Fruit fly (Drosophila melanogaster): Measurements from ENCODE around the gene Tengl1.
A peak's percentile ranks its signal among the peaks of the same experiment; 100 is the strongest.

Gene Tengl1

dm6 chr2L:2196590-2197474, 43.6 kb downstream of the Tengl1 start:
- TF ChIP-seq ovo (GFP tag; optimal IDR thresholded peaks at IDR 0.05) (peak; percentile 94), cnc (optimal IDR thresholded peaks at IDR 0.05) (peak; percentile 28 to 68), cic (GFP tag; optimal IDR thresholded peaks at IDR 0.05) (peak; percentile 99), tj (GFP tag; optimal IDR thresholded peaks at IDR 0.05) (peak; percentile 98), CG12768 (GFP tag; optimal IDR thresholded peaks at IDR 0.05) (peak; percentile 74), Crg-1 (GFP tag; optimal IDR thresholded peaks at IDR 0.05) (peak; percentile 44), pad (GFP tag; optimal IDR thresholded peaks at IDR 0.05) (peak; percentile 97), CG14711 (tag; optimal IDR thresholded peaks at IDR 0.05) (peak; percentile 32), bab1 (GFP tag; optimal IDR thresholded peaks at IDR 0.05) (peak; percentile 37), CG11617 (GFP tag; optimal IDR thresholded peaks at IDR 0.05) (peak; percentile 53), CG5204 (GFP tag; optimal IDR thresholded peaks at IDR 0.05) (peak; percentile 35), CG1620 (GFP tag; optimal IDR thresholded peaks at IDR 0.05) (peak; percentile 17), kay (GFP tag; ENCODE audit: borderline replicate concordance) (peak; percentile 67), CG7101 (tag; optimal IDR thresholded peaks at IDR 0.05) (peak; percentile 44), CG33017 (tag; optimal IDR thresholded peaks at IDR 0.05) (peak; percentile 45), Mnt (GFP tag; optimal IDR thresholded peaks at IDR 0.05) (peak; percentile 99), toe (GFP tag; optimal IDR thresholded peaks at IDR 0.05) (peak; percentile 44), Clk (GFP tag; optimal IDR thresholded peaks at IDR 0.05) (no peak), Hr96 (GFP tag; optimal IDR thresholded peaks at IDR 0.05) (peak; percentile 49), CG7045 (GFP tag; optimal IDR thresholded peaks at IDR 0.05) (no peak)

DNA sequence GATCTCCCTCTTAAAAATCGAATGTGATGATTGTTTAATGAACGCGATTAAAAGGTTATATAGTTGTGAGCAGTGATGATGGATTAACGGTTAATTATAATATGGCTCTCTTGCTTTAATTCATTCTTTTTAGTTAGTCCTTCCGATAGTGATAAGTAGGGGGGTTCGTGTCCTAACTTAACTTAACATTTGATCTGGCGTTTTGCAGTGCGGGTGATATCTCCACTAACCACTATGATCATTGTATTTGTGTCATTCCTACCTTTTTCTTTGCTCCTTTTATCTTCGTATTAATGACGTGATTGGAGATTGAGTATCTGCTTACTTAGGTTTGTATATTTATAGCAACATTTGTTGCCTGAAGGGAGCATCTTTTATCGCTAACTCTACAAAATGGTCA, 45.1 kb downstream of the Tengl1 start:
- no peak for TF ChIP-seq Mnt (GFP tag; optimal IDR thresholded peaks at IDR 0.05)
- no peak for TF ChIP-seq Clk (GFP tag; optimal IDR thresholded peaks at IDR 0.05)
- TF ChIP-seq CG1620 (GFP tag; optimal IDR thresholded peaks at IDR 0.05): no peak
- peak; percentile 89 for TF ChIP-seq pad (GFP tag; optimal IDR thresholded peaks at IDR 0.05)
- no peak for TF ChIP-seq CG33017 (tag; optimal IDR thresholded peaks at IDR 0.05)
- no peak for TF ChIP-seq CG11617 (GFP tag; optimal IDR thresholded peaks at IDR 0.05)
- no peak for TF ChIP-seq CG12768 (GFP tag; optimal IDR thresholded peaks at IDR 0.05)
- no peak for TF ChIP-seq CG5204 (GFP tag; optimal IDR thresholded peaks at IDR 0.05)
- no peak for TF ChIP-seq bab1 (GFP tag; optimal IDR thresholded peaks at IDR 0.05)

- no peak for TF ChIP-seq CG5204 (GFP tag; optimal IDR thresholded peaks at IDR 0.05)
- TF ChIP-seq CG12768 (GFP tag; optimal IDR thresholded peaks at IDR 0.05): no peak
- peak; percentile 38 for TF ChIP-seq tj (GFP tag; optimal IDR thresholded peaks at IDR 0.05)
Measured at dm6 chr2L:2194305-2194828, 46.0 kb downstream of the Tengl1 start.

- TF ChIP-seq toe (GFP tag; optimal IDR thresholded peaks at IDR 0.05) (peak; percentile 54), Clk (GFP tag; optimal IDR thresholded peaks at IDR 0.05) (peak; percentile 3), cic (GFP tag; optimal IDR thresholded peaks at IDR 0.05) (peak; percentile 95), cnc (optimal IDR thresholded peaks at IDR 0.05) (no peak), ovo (GFP tag; optimal IDR thresholded peaks at IDR 0.05) (peak; percentile 82), CG33017 (tag; optimal IDR thresholded peaks at IDR 0.05) (peak; percentile 16), CG1620 (GFP tag; optimal IDR thresholded peaks at IDR 0.05) (peak; percentile 76), CG14711 (tag; optimal IDR thresholded peaks at IDR 0.05) (peak; percentile 92), Mnt (GFP tag; optimal IDR thresholded peaks at IDR 0.05) (peak; percentile 99), CG7045 (GFP tag; optimal IDR thresholded peaks at IDR 0.05) (peak; percentile 29), CG11617 (GFP tag; optimal IDR thresholded peaks at IDR 0.05) (peak; percentile 43), CG12768 (GFP tag; optimal IDR thresholded peaks at IDR 0.05) (peak; percentile 47), tj (GFP tag; optimal IDR thresholded peaks at IDR 0.05) (peak; percentile 92), pad (GFP tag; optimal IDR thresholded peaks at IDR 0.05) (peak; percentile 86), CG5204 (GFP tag; optimal IDR thresholded peaks at IDR 0.05) (no peak), kay (GFP tag; ENCODE audit: borderline replicate concordance) (no peak), Hr96 (GFP tag; optimal IDR thresholded peaks at IDR 0.05) (peak; percentile 83), Crg-1 (GFP tag; optimal IDR thresholded peaks at IDR 0.05) (peak; percentile 52), bab1 (GFP tag; optimal IDR thresholded peaks at IDR 0.05) (peak; percentile 85), CG7101 (tag; optimal IDR thresholded peaks at IDR 0.05) (peak; percentile 39)
Measured at dm6 chr2L:2193357-2193780, 47.0 kb downstream of the Tengl1 start.

dm6 chr2L:2192123-2192601, 48.2 kb downstream of the Tengl1 start, which contains the start of gene CG10874:
TSS of gene CG10874 (minus strand) at chr2L:2192386.
- no peak for TF ChIP-seq tj (GFP tag; optimal IDR thresholded peaks at IDR 0.05)
- TF ChIP-seq CG33017 (tag; optimal IDR thresholded peaks at IDR 0.05): no peak
- no peak for TF ChIP-seq CG11617 (GFP tag; optimal IDR thresholded peaks at IDR 0.05)
- no peak for TF ChIP-seq toe (GFP tag; optimal IDR thresholded peaks at IDR 0.05)
- no peak for TF ChIP-seq Hr96 (GFP tag; optimal IDR thresholded peaks at IDR 0.05)
- TF ChIP-seq pad (GFP tag; optimal IDR thresholded peaks at IDR 0.05): peak; percentile 10
- peak; percentile 4 for TF ChIP-seq Mnt (GFP tag; optimal IDR thresholded peaks at IDR 0.05)
- TF ChIP-seq CG7045 (GFP tag; optimal IDR thresholded peaks at IDR 0.05): no peak
- TF ChIP-seq ovo (GFP tag; optimal IDR thresholded peaks at IDR 0.05): no peak
- TF ChIP-seq bab1 (GFP tag; optimal IDR thresholded peaks at IDR 0.05): peak; percentile 67
- peak; percentile 13 for TF ChIP-seq cic (GFP tag; optimal IDR thresholded peaks at IDR 0.05)
- TF ChIP-seq cnc (optimal IDR thresholded peaks at IDR 0.05): no peak
- no peak for TF ChIP-seq Clk (GFP tag; optimal IDR thresholded peaks at IDR 0.05)
- TF ChIP-seq CG12768 (GFP tag; optimal IDR thresholded peaks at IDR 0.05): no peak
- no peak for TF ChIP-seq kay (GFP tag; ENCODE audit: borderline replicate concordance)
- no peak for TF ChIP-seq CG5204 (GFP tag; optimal IDR thresholded peaks at IDR 0.05)
- TF ChIP-seq CG14711 (tag; optimal IDR thresholded peaks at IDR 0.05): no peak
- TF ChIP-seq CG1620 (GFP tag; optimal IDR thresholded peaks at IDR 0.05): peak; percentile 36
- TF ChIP-seq Crg-1 (GFP tag; optimal IDR thresholded peaks at IDR 0.05): peak; percentile 29
- TF ChIP-seq CG7101 (tag; optimal IDR thresholded peaks at IDR 0.05): no peak
